Fruit fly (Drosophila melanogaster): Measurements from ENCODE around the gene CG44836.

CG44836 gene

DNA sequence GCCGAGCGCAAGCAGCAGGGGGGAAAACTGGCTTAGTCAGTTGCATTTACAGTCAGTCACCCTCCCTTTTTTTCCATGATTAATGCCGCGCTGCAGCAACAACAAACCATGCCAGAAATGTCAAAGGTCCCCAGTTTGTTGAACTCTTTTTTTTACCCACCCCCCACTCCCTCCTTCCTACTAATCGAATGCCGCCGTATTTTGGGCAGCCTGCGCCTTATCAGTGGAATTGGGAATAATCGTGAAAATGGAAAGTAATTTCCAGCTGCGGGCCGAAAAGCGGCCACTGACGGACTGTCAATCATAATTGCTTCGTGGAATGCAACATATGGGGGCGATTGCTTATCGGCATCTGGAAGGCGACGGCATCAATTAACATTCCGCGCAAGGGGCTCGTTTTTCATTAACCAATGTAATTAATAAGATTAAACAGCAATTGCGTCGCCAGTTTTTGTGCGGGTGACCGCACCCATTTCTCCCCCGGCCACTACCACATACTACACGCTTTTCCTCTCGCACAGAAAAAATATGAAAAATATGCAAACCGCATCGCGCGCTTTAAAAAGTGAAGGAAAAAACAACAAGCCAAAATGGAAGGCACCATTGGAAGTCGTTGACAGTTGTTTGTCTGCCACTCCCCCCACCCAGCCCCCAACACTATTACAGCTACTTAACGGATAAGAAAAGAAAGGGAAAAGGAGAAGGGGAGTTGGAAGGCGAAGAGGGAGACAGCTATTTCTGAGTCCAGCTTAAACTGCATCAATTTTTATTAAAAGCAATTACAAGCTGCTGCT, 9.6 kb upstream of the CG44836 start:
- TF ChIP-seq pan (optimal IDR thresholded peaks at IDR 0.05) (no peak), EcR (GFP tag; optimal IDR thresholded peaks at IDR 0.05) (peak in 1 of 2 experiments; percentile 35), Dll (optimal IDR thresholded peaks at IDR 0.05) (peak; percentile 32)

- peak in 1 of 2 experiments; percentile 13 for TF ChIP-seq EcR (GFP tag; optimal IDR thresholded peaks at IDR 0.05)
- TF ChIP-seq pan (optimal IDR thresholded peaks at IDR 0.05), result no peak
- no peak for TF ChIP-seq usp (GFP tag; optimal IDR thresholded peaks at IDR 0.05)
- no peak for TF ChIP-seq CG8478 (optimal IDR thresholded peaks at IDR 0.05)
- TF ChIP-seq Dll (optimal IDR thresholded peaks at IDR 0.05), result no peak
Measured at dm6 chr3L:16408609-16409439, 8.7 kb upstream of the CG44836 start.

- TF ChIP-seq psq (optimal IDR thresholded peaks at IDR 0.05), result no peak
- TF ChIP-seq pan (optimal IDR thresholded peaks at IDR 0.05), result no peak
- TF ChIP-seq Dll (optimal IDR thresholded peaks at IDR 0.05), result no peak
- no peak for TF ChIP-seq CG8478 (optimal IDR thresholded peaks at IDR 0.05)
- no peak for TF ChIP-seq usp (GFP tag; optimal IDR thresholded peaks at IDR 0.05)
- no peak for TF ChIP-seq EcR (GFP tag; optimal IDR thresholded peaks at IDR 0.05)
Measured at dm6 chr3L:16407815-16408608, 7.9 kb upstream of the CG44836 start.

DNA sequence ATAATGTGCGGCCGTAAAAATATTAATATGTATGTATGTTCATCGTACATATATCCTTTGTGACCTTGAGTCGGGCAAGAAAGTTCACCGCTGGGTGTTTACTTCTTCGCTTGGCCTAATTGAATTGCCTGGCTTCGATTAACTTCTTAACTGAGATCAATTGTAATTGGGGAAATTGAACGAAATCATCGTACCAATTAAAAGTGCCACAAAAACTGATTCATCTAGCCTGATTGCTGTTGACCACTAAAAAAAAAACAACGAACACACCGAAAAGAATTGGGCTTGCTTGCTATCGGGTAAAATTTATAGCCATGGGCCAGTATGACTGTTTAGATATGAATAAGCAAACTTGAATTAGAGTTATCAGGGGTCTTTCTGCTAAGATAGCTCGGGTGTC, 2.2 kb upstream of the CG44836 start:
- TF ChIP-seq usp (GFP tag; optimal IDR thresholded peaks at IDR 0.05) (no peak), Dll (optimal IDR thresholded peaks at IDR 0.05) (no peak), CG8478 (optimal IDR thresholded peaks at IDR 0.05) (no peak), pan (optimal IDR thresholded peaks at IDR 0.05) (no peak), EcR (GFP tag; optimal IDR thresholded peaks at IDR 0.05) (no peak), psq (optimal IDR thresholded peaks at IDR 0.05) (no peak)

dm6 chr3L:16394506-16394905, 5.6 kb downstream of the CG44836 start, which contains the start of gene Gagr:
Gagr (plus strand) TSS chr3L:16394586.
- TF ChIP-seq usp (GFP tag; optimal IDR thresholded peaks at IDR 0.05) (no peak), EcR (GFP tag; optimal IDR thresholded peaks at IDR 0.05) (no peak)

DNA sequence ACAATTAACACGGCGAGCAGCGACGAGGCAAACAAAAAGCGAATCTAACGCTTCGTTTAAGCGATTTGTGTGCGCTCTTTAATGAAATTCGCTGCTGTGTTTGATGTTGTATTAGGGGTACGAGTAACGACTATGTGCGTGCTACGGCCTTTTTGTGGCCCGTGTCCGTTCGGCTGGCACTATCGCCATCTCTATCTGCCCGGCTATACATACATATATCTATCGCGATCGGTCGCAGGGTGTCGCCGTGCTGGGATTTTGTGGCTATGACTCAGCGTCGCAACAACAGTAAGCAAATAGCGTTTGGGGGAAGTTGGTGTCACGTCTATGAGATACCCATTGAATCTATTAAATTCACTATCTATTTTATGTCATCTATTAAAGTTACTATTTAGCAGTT, 6.4 kb downstream of the CG44836 start:
- TF ChIP-seq CG8478 (optimal IDR thresholded peaks at IDR 0.05) (no peak), pan (optimal IDR thresholded peaks at IDR 0.05) (no peak), Dll (optimal IDR thresholded peaks at IDR 0.05) (no peak), EcR (GFP tag; optimal IDR thresholded peaks at IDR 0.05) (no peak), usp (GFP tag; optimal IDR thresholded peaks at IDR 0.05) (no peak), psq (optimal IDR thresholded peaks at IDR 0.05) (no peak)

- TF ChIP-seq EcR (GFP tag; optimal IDR thresholded peaks at IDR 0.05) (no peak), Dll (optimal IDR thresholded peaks at IDR 0.05) (no peak), CG8478 (optimal IDR thresholded peaks at IDR 0.05) (no peak), pan (optimal IDR thresholded peaks at IDR 0.05) (no peak), psq (optimal IDR thresholded peaks at IDR 0.05) (no peak)
Measured at dm6 chr3L:16392874-16393273, 7.2 kb downstream of the CG44836 start.

DNA sequence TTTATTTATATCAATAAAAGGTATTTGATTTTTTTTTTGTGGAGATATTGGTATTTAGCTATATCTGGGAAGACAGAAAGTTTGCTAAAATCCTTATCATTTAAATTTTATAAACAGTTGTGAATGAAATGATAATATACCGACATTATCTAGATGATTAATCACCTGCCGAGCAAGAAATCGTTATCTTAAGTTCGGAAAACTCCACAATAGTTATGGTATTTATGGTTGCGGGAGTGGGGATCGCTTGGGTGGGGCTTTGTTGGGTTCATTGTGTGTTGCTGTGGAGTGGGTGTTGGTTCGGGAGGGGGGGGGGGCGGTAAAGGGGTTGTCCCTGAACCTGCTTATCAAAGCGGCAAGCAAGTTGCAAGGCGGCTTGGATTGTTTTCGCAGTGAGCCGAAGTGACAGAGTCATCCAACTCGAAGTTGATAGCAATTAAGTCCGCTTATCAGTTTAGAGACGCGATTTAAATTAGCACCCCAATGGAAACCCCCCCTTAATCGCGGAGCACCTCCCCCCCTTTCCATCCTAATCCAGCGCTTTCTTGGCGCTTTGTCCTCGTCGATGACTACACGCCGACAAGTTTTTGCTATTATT, 7.8 kb downstream of the CG44836 start:
- TF ChIP-seq CG8478 (optimal IDR thresholded peaks at IDR 0.05), result no peak
- TF ChIP-seq usp (GFP tag; optimal IDR thresholded peaks at IDR 0.05), result no peak
- TF ChIP-seq pan (optimal IDR thresholded peaks at IDR 0.05), result no peak
- no peak for TF ChIP-seq EcR (GFP tag; optimal IDR thresholded peaks at IDR 0.05)
- TF ChIP-seq Dll (optimal IDR thresholded peaks at IDR 0.05), result no peak
- TF ChIP-seq psq (optimal IDR thresholded peaks at IDR 0.05), result no peak

- TF ChIP-seq pan (optimal IDR thresholded peaks at IDR 0.05) (no peak), CG8478 (optimal IDR thresholded peaks at IDR 0.05) (no peak), EcR (GFP tag; optimal IDR thresholded peaks at IDR 0.05) (no peak), psq (optimal IDR thresholded peaks at IDR 0.05) (no peak), Dll (optimal IDR thresholded peaks at IDR 0.05) (no peak), usp (GFP tag; optimal IDR thresholded peaks at IDR 0.05) (no peak)
Measured at dm6 chr3L:16391257-16391656, 8.8 kb downstream of the CG44836 start.

- no peak for TF ChIP-seq usp (GFP tag; optimal IDR thresholded peaks at IDR 0.05)
- TF ChIP-seq pan (optimal IDR thresholded peaks at IDR 0.05), result no peak
- no peak for TF ChIP-seq EcR (GFP tag; optimal IDR thresholded peaks at IDR 0.05)
- no peak for TF ChIP-seq Dll (optimal IDR thresholded peaks at IDR 0.05)
- TF ChIP-seq psq (optimal IDR thresholded peaks at IDR 0.05), result no peak
- no peak for TF ChIP-seq CG8478 (optimal IDR thresholded peaks at IDR 0.05)
Measured at dm6 chr3L:16390793-16391192, 9.3 kb downstream of the CG44836 start.

DNA sequence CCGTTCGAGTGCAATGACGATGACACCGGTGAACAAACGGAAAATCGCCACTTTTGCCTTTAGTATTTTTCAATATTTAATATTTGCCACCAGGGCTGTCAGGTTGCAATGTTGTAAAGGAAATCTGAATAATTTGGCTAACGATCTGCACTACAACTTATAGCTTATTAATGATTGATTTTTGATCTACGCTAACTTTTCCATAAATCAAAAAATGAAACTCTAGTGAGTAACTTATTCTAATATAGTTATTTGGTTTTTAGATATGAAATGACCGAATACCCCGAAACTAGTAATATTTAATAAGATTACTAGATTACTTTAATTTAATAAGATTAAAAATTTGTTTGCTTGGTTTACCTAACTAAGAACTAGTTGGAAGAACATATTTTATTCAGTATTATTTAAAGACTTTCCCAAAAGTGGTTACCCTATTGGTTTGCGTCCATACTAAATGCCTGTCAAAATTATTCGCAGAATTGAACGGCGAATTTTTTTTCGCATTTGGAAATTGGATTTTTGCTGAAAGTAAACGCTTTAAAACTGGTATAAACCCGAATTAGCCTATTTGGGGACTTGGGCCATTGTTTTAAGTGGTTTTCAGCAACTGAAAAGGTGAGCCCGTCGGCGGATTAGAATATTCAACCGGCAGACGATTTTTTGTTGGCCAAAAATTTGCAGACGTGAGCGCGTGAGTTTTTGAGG, 14.0 kb downstream of the CG44836 start, which contains the start of the genes Agpat3 and RAF2:
Gene Agpat3, minus strand, starts transcription at position 78 of the 705 bp plus-strand sequence.
Gene RAF2, plus strand, starts transcription at position 448 of the 705 bp plus-strand sequence.
- TF ChIP-seq Dll (optimal IDR thresholded peaks at IDR 0.05) (no peak), pan (optimal IDR thresholded peaks at IDR 0.05) (no peak), CG8478 (optimal IDR thresholded peaks at IDR 0.05) (no peak), usp (GFP tag; optimal IDR thresholded peaks at IDR 0.05) (no peak), psq (optimal IDR thresholded peaks at IDR 0.05) (no peak), EcR (GFP tag; optimal IDR thresholded peaks at IDR 0.05) (no peak)
